Fruit fly (Drosophila melanogaster): ENCODE measurements around the gene hb.

The hb gene

dm6 chr3R:8659200-8659897 lies 38.3 kb downstream of the hb start (continued):
- TF ChIP-seq Fer2 (tag; optimal IDR thresholded peaks at IDR 0.05): no peak
- TF ChIP-seq Dad (GFP tag; optimal IDR thresholded peaks at IDR 0.05): no peak
- 0 out of 2 replicates have a peak, but pooled peaks have one; percentile 22 for TF ChIP-seq toy (GFP tag; IDR thresholded peaks at IDR 0.05)
- TF ChIP-seq CG7372 (GFP tag; IDR thresholded peaks at IDR 0.05): 0 out of 2 replicates have a peak, but pooled peaks have one; percentile 27
- TF ChIP-seq CG5245 (GFP tag; optimal IDR thresholded peaks at IDR 0.05): peak; percentile 42
- TF ChIP-seq mam (GFP tag; optimal IDR thresholded peaks at IDR 0.05): peak; percentile 55
- TF ChIP-seq her (GFP tag; optimal IDR thresholded peaks at IDR 0.05): peak; percentile 52
- TF ChIP-seq fd96Cb (tag; optimal IDR thresholded peaks at IDR 0.05): peak; percentile 30
- no peak for TF ChIP-seq CG12071 (GFP tag; optimal IDR thresholded peaks at IDR 0.05)
- no peak for TF ChIP-seq Taf1 (GFP tag; IDR thresholded peaks at IDR 0.05)
- peak; percentile 10 for TF ChIP-seq Vsx1 (GFP tag; optimal IDR thresholded peaks at IDR 0.05)
- no peak for TF ChIP-seq CG4730 (GFP tag; IDR thresholded peaks at IDR 0.05)
- peak; percentile 41; the same call in 1 of the 2 replicates for TF ChIP-seq MBD-R2 (GFP tag; IDR thresholded peaks at IDR 0.05)
- TF ChIP-seq tup (GFP tag; optimal IDR thresholded peaks at IDR 0.05): no peak
- no peak for TF ChIP-seq CG10959 (GFP tag; IDR thresholded peaks at IDR 0.05)
- TF ChIP-seq Gug (GFP tag; IDR thresholded peaks at IDR 0.05): peak; percentile 50; the same call in 1 of the 4 replicates
- TF ChIP-seq CG9932 (GFP tag; IDR thresholded peaks at IDR 0.05): peak; percentile 72
- TF ChIP-seq chn (GFP tag; optimal IDR thresholded peaks at IDR 0.05): peak; percentile 28
- no peak for TF ChIP-seq CG8944 (GFP tag; optimal IDR thresholded peaks at IDR 0.05)
- peak; percentile 33 for TF ChIP-seq CG15696 (tag; optimal IDR thresholded peaks at IDR 0.05)
- peak; percentile 52 for TF ChIP-seq cwo (GFP tag; optimal IDR thresholded peaks at IDR 0.05)
- TF ChIP-seq CG11247 (GFP tag; IDR thresholded peaks at IDR 0.05): no peak
- TF ChIP-seq HLH4C (GFP tag; IDR thresholded peaks at IDR 0.05; ENCODE audit: partially characterized antibody): no peak
- TF ChIP-seq CG18011 (GFP tag; optimal IDR thresholded peaks at IDR 0.05): no peak
- no peak for TF ChIP-seq CG3163 (GFP tag; optimal IDR thresholded peaks at IDR 0.05)
- TF ChIP-seq unc-4 (GFP tag; IDR thresholded peaks at IDR 0.05; ENCODE audit: partially characterized antibody): no peak
- no peak for TF ChIP-seq Mes4 (GFP tag; optimal IDR thresholded peaks at IDR 0.05)
- no peak for TF ChIP-seq Hr39 (optimal IDR thresholded peaks at IDR 0.05)
- TF ChIP-seq CG3838 (GFP tag; optimal IDR thresholded peaks at IDR 0.05): peak; percentile 37
- TF ChIP-seq Asciz (GFP tag; optimal IDR thresholded peaks at IDR 0.05): peak; percentile 25
- TF ChIP-seq CG4854 (GFP tag; optimal IDR thresholded peaks at IDR 0.05): no peak
- no peak for TF ChIP-seq CG6765 (GFP tag; optimal IDR thresholded peaks at IDR 0.05)
- TF ChIP-seq Ssrp (tag; optimal IDR thresholded peaks at IDR 0.05): peak; percentile 36
- no peak for TF ChIP-seq trem (tag; optimal IDR thresholded peaks at IDR 0.05)
- no peak for TF ChIP-seq vfl (GFP tag; optimal IDR thresholded peaks at IDR 0.05)
- TF ChIP-seq Antp (GFP tag; optimal IDR thresholded peaks at IDR 0.05): peak; percentile 33
- no peak for TF ChIP-seq peb (GFP tag; IDR thresholded peaks at IDR 0.05)
- TF ChIP-seq D (optimal IDR thresholded peaks at IDR 0.05): no peak
- peak; percentile 54 for TF ChIP-seq D (GFP tag; optimal IDR thresholded peaks at IDR 0.05)
- no peak for TF ChIP-seq hkb (optimal IDR thresholded peaks at IDR 0.05)
- TF ChIP-seq hkb (GFP tag; IDR thresholded peaks at IDR 0.05): peak; percentile 40; the same call in 1 of the 2 replicates
- peak; percentile 61 for TF ChIP-seq Hsf (GFP tag; optimal IDR thresholded peaks at IDR 0.05)
- TF ChIP-seq salm (tag; optimal IDR thresholded peaks at IDR 0.05): no peak
- no peak for TF ChIP-seq CG11560 (tag; IDR thresholded peaks at IDR 0.05)
- peak; percentile 59 for TF ChIP-seq sug (tag; optimal IDR thresholded peaks at IDR 0.05)
- no peak for TF ChIP-seq Tbp (GFP tag; optimal IDR thresholded peaks at IDR 0.05)
- no peak for TF ChIP-seq fd102C (GFP tag; optimal IDR thresholded peaks at IDR 0.05)
- TF ChIP-seq CG12942 (GFP tag; optimal IDR thresholded peaks at IDR 0.05): peak; percentile 22
- peak; percentile 26 to 34 for TF ChIP-seq Trl (optimal IDR thresholded peaks at IDR 0.05)
- peak; percentile 53 for TF ChIP-seq Trl (GFP tag; optimal IDR thresholded peaks at IDR 0.05)
- TF ChIP-seq CG14710 (tag; optimal IDR thresholded peaks at IDR 0.05): peak; percentile 15
- peak; percentile 72; the same call in 1 of the 3 replicates for TF ChIP-seq CG17361 (GFP tag; IDR thresholded peaks at IDR 0.05)

Data from whole organism, embryonic.